Worm (Caenorhabditis elegans): ENCODE data around the gene pdtf-1.

Gene pdtf-1

DNA sequence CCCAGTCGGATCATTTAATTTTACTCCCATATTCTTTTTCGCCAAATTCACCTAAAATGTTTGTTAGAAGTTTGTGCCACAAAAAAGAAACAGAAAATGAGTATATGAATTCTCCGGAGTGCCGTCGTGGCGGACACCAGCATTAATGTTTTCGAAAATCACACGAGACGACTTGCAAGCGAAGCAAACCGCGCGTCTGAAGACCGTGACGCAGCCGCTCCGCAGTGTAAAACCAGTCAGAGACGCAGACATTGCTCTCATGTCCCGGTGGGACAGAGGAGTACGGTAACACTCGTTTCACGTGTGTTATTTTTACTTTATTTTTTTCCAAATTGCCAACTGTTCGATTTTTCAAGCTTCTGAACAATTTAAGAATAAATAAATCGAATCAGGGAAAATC lies at the start of gene pdtf-1, which contains the start of gene T26A8.4 (continued):
- TF ChIP-seq saeg-2 (GFP tag; IDR thresholded peaks at IDR 0.05) (peak; percentile 66; the same call in 1 of the 2 replicates), set-16 (GFP tag; IDR thresholded peaks at IDR 0.05) (peak; percentile 76), lin-29 (GFP tag; IDR thresholded peaks at IDR 0.05) (peak; percentile 70), aha-1 (tag) (peak; percentile 100), fkh-10 (GFP tag; optimal IDR thresholded peaks at IDR 0.05) (peak; percentile 92), snpc-1.2 (GFP tag; IDR thresholded peaks at IDR 0.05) (peak; percentile 80), daf-8 (GFP tag; IDR thresholded peaks at IDR 0.05) (no peak), arid-1 (GFP tag; conservative IDR thresholded peaks at IDR 0.05) (peak; percentile 87), ztf-7 (tag; optimal IDR thresholded peaks at IDR 0.05) (peak; percentile 68), T26A8.4 (GFP tag; IDR thresholded peaks at IDR 0.05) (no peak), hlh-30 (tag; optimal IDR thresholded peaks at IDR 0.05; ENCODE audit: insufficient read depth) (peak; percentile 99), ces-1 (GFP tag; optimal IDR thresholded peaks at IDR 0.05) (no peak), F37D6.2 (tag; optimal IDR thresholded peaks at IDR 0.05) (peak; percentile 56), daf-16 (GFP tag; optimal IDR thresholded peaks at IDR 0.05) (peak; percentile 38 to 78), daf-16 (tag; optimal IDR thresholded peaks at IDR 0.05) (peak; percentile 82), lir-3 (tag; optimal IDR thresholded peaks at IDR 0.05) (peak; percentile 37), unc-39 (tag; optimal IDR thresholded peaks at IDR 0.05) (no peak), nhr-77 (tag; optimal IDR thresholded peaks at IDR 0.05) (peak; percentile 95), attf-4 (tag; optimal IDR thresholded peaks at IDR 0.05) (no peak), dmd-6 (GFP tag; IDR thresholded peaks at IDR 0.05) (peak; percentile 79), hmg-1.1 (GFP tag; IDR thresholded peaks at IDR 0.05) (peak; percentile 89), lin-39 (tag; optimal IDR thresholded peaks at IDR 0.05) (no peak), hif-1 (tag; optimal IDR thresholded peaks at IDR 0.05) (peak; percentile 38 to 86), mep-1 (tag; optimal IDR thresholded peaks at IDR 0.05) (peak; percentile 95), nhr-76 (tag; optimal IDR thresholded peaks at IDR 0.05) (peak; percentile 24), F26F4.8 (GFP tag; conservative IDR thresholded peaks at IDR 0.05) (no peak), zip-2 (tag; optimal IDR thresholded peaks at IDR 0.05) (peak; percentile 69), Y5F2A.4 (GFP tag; optimal IDR thresholded peaks at IDR 0.05) (peak; percentile 16), ceh-44 (GFP tag; IDR thresholded peaks at IDR 0.05) (peak; percentile 63; the same call in 1 of the 2 replicates), lin-13 (GFP tag; optimal IDR thresholded peaks at IDR 0.05) (peak; percentile 95), F10B5.3 (tag; optimal IDR thresholded peaks at IDR 0.05) (peak; percentile 25), zag-1 (tag; optimal IDR thresholded peaks at IDR 0.05) (no peak), nhr-11 (tag; optimal IDR thresholded peaks at IDR 0.05) (peak; percentile 95), unc-130 (GFP tag; optimal IDR thresholded peaks at IDR 0.05) (peak; percentile 82), nhr-48 (tag; optimal IDR thresholded peaks at IDR 0.05) (peak; percentile 63), F44E2.7 (GFP tag; IDR thresholded peaks at IDR 0.05) (no peak), F49E8.2 (tag; optimal IDR thresholded peaks at IDR 0.05; ENCODE audit: borderline replicate concordance) (peak; percentile 15), lim-7 (GFP tag; IDR thresholded peaks at IDR 0.05) (no peak), nhr-10 (tag; optimal IDR thresholded peaks at IDR 0.05) (peak; percentile 55), lin-15B (tag; optimal IDR thresholded peaks at IDR 0.05) (peak; percentile 50), unc-62 (GFP tag; optimal IDR thresholded peaks at IDR 0.05 in 1 of 2) (peak in 1 of 2 experiments; percentile 100), unc-62 (tag; optimal IDR thresholded peaks at IDR 0.05) (no peak), ceh-62 (tag; optimal IDR thresholded peaks at IDR 0.05) (no peak), ceh-82 (tag; optimal IDR thresholded peaks at IDR 0.05) (no peak), dmd-8 (GFP tag; IDR thresholded peaks at IDR 0.05) (no peak), cey-2 (tag; optimal IDR thresholded peaks at IDR 0.05; ENCODE audit: borderline replicate concordance, insufficient read depth) (no peak), ztf-11 (tag; optimal IDR thresholded peaks at IDR 0.05) (no peak), Y75B8A.6 (GFP tag; IDR thresholded peaks at IDR 0.05) (0 out of 2 replicates have a peak, but pooled peaks have one; percentile 79), pha-4 (GFP tag; IDR thresholded peaks at IDR 0.05) (peak; percentile 86), pha-4 (tag; optimal IDR thresholded peaks at IDR 0.05) (no peak), egl-27 (tag; optimal IDR thresholded peaks at IDR 0.05) (no peak), ceh-28 (tag; optimal IDR thresholded peaks at IDR 0.05) (no peak), jun-1 (tag; optimal IDR thresholded peaks at IDR 0.05) (peak; percentile 68)

Data from whole organism, L4 larva.